Fruit fly (Drosophila melanogaster) Kc167 (cell line): ENCODE measurements around the gene CG1486.

Experiments used
- Myc ChIP-seq: fragments of >200 bp; optimal IDR thresholded peaks from 2 replicates; lab custom pipeline; 2017; ENCODE audit warnings: missing external identifiers
- Sin3A ChIP-seq: fragments of >200 bp; optimal IDR thresholded peaks from 2 replicates; lab custom pipeline; 2018; ENCODE audit warnings: missing external identifiers
- h ChIP-seq: fragments of >200 bp; optimal IDR thresholded peaks from 3 replicates; lab custom pipeline; 2018; ENCODE audit warnings: missing external identifiers
- insv ChIP-seq: fragments of >200 bp; optimal IDR thresholded peaks from 3 replicates; lab custom pipeline; 2018; ENCODE audit warnings: missing external identifiers
- ttk ChIP-seq: sonication (Bioruptor generic); optimal IDR thresholded peaks from 2 replicates; lab custom pipeline; 2017; ENCODE audit warnings: missing external identifiers

DNA sequence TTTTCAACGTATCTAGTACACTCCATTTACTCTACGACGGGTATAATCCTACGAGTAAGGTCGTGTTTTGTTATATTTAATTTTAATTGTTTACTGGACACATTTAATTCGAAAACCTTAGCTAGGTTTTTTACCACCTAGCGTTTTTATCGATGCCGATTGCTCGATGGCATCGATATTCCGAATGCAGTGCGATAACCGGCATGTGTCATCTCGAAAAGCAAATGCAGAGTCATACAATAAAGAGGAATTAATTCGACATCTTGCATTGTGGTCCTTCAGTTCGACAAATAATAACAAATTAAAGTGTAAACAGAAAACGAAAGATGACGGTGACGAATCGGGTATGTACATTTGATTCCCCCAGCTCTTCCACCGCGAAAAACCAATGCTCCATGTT, 8.0 kb upstream of the CG1486 start, which contains the start of gene Rpt6:
- TF ChIP-seq Sin3A: no peak
- TF ChIP-seq Myc: no peak
- TF ChIP-seq insv (lab: Kevin White, UChicago): no peak
- no peak for TF ChIP-seq ttk (lab: Kevin White, UChicago)
- TF ChIP-seq h: no peak
